Worm (Caenorhabditis elegans) whole organism, midembryonic: ENCODE data around the gene srx-20.

ENCODE experiments used
- T22C8.4 ChIP-seq: fragments of 200-800 bp; sonication (Bioruptor generic); IDR thresholded peaks from 2 replicates; pipeline ENCODE4 v1.3.6; 2022; ENCODE audit warnings: missing genetic modification characterization, missing compliant biosample characterization
- cog-1 ChIP-seq: sonication (generic microtip); optimal IDR thresholded peaks from 2 replicates; lab custom pipeline; 2016; ENCODE audit warnings: missing genetic modification characterization, missing compliant biosample characterization
- flt-1 ChIP-seq: fragments of 200-800 bp; sonication (Bioruptor generic); IDR thresholded peaks from 2 replicates; pipeline ENCODE4 v1.3.6; 2022; ENCODE audit warnings: missing genetic modification characterization, missing compliant biosample characterization
- klf-2 ChIP-seq: fragments of 200-800 bp; sonication (Bioruptor generic); conservative IDR thresholded peaks from 2 replicates; pipeline ENCODE4 v1.3.6; 2022; ENCODE audit warnings: missing genetic modification reagents, missing genetic modification characterization, missing compliant biosample characterization
- med-1 ChIP-seq: sonication (generic microtip); optimal IDR thresholded peaks from 2 replicates; lab custom pipeline; 2017; ENCODE audit warnings: missing genetic modification characterization, mild to moderate bottlenecking, missing compliant biosample characterization, antibody characterized with exemption, missing genetic modification reagents; ENCODE audit not compliant: insufficient read depth
- ref-1 ChIP-seq: fragments of 200-800 bp; sonication (Bioruptor generic); conservative IDR thresholded peaks from 2 replicates; pipeline ENCODE4 v1.3.6; 2022; ENCODE audit warnings: missing genetic modification reagents, missing genetic modification characterization, missing compliant biosample characterization
- tab-1 ChIP-seq: fragments of 200-800 bp; sonication (Bioruptor generic); IDR thresholded peaks from 2 replicates; pipeline ENCODE4 v1.3.6; 2022; ENCODE audit warnings: missing genetic modification characterization, missing compliant biosample characterization
- ztf-23 ChIP-seq: fragments of 200-800 bp; sonication (Bioruptor generic); IDR thresholded peaks from 2 replicates; pipeline ENCODE4 v1.3.6; 2022; ENCODE audit warnings: missing genetic modification reagents, missing genetic modification characterization, missing compliant biosample characterization
- ztf-29 ChIP-seq: fragments of 200-800 bp; sonication (Bioruptor generic); IDR thresholded peaks from 2 replicates; pipeline ENCODE4 v1.3.6; 2022; ENCODE audit warnings: missing genetic modification reagents, missing genetic modification characterization, missing compliant biosample characterization

The srx-20 gene

ce11 chrIV:6880415-6880814 lies 12.5 kb downstream of the srx-20 start:
- TF ChIP-seq ztf-23 (GFP tag; lab: Robert Waterston, UW) (no peak), flt-1 (GFP tag; lab: Robert Waterston, UW) (no peak)

ce11 chrIV:6881183-6881582 lies 13.3 kb downstream of the srx-20 start:
- TF ChIP-seq T22C8.4 (GFP tag; lab: Robert Waterston, UW) (no peak), med-1 (no peak), ztf-23 (GFP tag; lab: Robert Waterston, UW) (no peak), flt-1 (GFP tag; lab: Robert Waterston, UW) (no peak), cog-1 (tag; lab: Kevin White, UChicago) (no peak), ztf-29 (GFP tag; lab: Robert Waterston, UW) (no peak), klf-2 (GFP tag; lab: Robert Waterston, UW) (no peak), tab-1 (GFP tag; lab: Robert Waterston, UW) (no peak)

- no peak for TF ChIP-seq tab-1 (GFP tag; lab: Robert Waterston, UW)
- no peak for TF ChIP-seq ztf-29 (GFP tag; lab: Robert Waterston, UW)
- TF ChIP-seq T22C8.4 (GFP tag; lab: Robert Waterston, UW): no peak
- no peak for TF ChIP-seq flt-1 (GFP tag; lab: Robert Waterston, UW)
- TF ChIP-seq ztf-23 (GFP tag; lab: Robert Waterston, UW): no peak
- no peak for TF ChIP-seq ref-1 (GFP tag; lab: Robert Waterston, UW)
- TF ChIP-seq klf-2 (GFP tag; lab: Robert Waterston, UW): no peak
- no peak for TF ChIP-seq med-1
- TF ChIP-seq cog-1 (tag; lab: Kevin White, UChicago): no peak
Observed at ce11 chrIV:6883342-6883741, 15.5 kb downstream of the srx-20 start, which contains the start of gene tre-2. Gene tre-2, minus strand, starts transcription at chrIV:6883442.

ce11 chrIV:6887601-6888099 lies 19.8 kb downstream of the srx-20 start, which contains the start of the genes T05A12.3 and T05A12.4:
Gene T05A12.3, minus strand, starts transcription at chrIV:6887651.
Gene T05A12.4, plus strand, starts transcription at chrIV:6887948.
- no peak for TF ChIP-seq tab-1 (GFP tag; lab: Robert Waterston, UW)
- no peak for TF ChIP-seq ztf-23 (GFP tag; lab: Robert Waterston, UW)
- TF ChIP-seq T22C8.4 (GFP tag; lab: Robert Waterston, UW): no peak
- no peak for TF ChIP-seq cog-1 (tag; lab: Kevin White, UChicago)
- TF ChIP-seq ref-1 (GFP tag; lab: Robert Waterston, UW): no peak
- no peak for TF ChIP-seq flt-1 (GFP tag; lab: Robert Waterston, UW)
- TF ChIP-seq klf-2 (GFP tag; lab: Robert Waterston, UW): no peak
- no peak for TF ChIP-seq med-1
- no peak for TF ChIP-seq ztf-29 (GFP tag; lab: Robert Waterston, UW)

ce11 chrIV:6903575-6903974 lies 35.7 kb downstream of the srx-20 start, which contains the start of gene T22D1.5:
Gene T22D1.5, plus strand, starts transcription at chrIV:6903950.
- no peak for TF ChIP-seq ztf-23 (GFP tag; lab: Robert Waterston, UW)
- no peak for TF ChIP-seq tab-1 (GFP tag; lab: Robert Waterston, UW)
- TF ChIP-seq cog-1 (tag; lab: Kevin White, UChicago): no peak
- no peak for TF ChIP-seq klf-2 (GFP tag; lab: Robert Waterston, UW)
- no peak for TF ChIP-seq T22C8.4 (GFP tag; lab: Robert Waterston, UW)
- TF ChIP-seq med-1: no peak
- no peak for TF ChIP-seq ztf-29 (GFP tag; lab: Robert Waterston, UW)
- TF ChIP-seq ref-1 (GFP tag; lab: Robert Waterston, UW): no peak
- no peak for TF ChIP-seq flt-1 (GFP tag; lab: Robert Waterston, UW)

- TF ChIP-seq cog-1 (tag; lab: Kevin White, UChicago) (no peak), tab-1 (GFP tag; lab: Robert Waterston, UW) (no peak), ref-1 (GFP tag; lab: Robert Waterston, UW) (no peak), ztf-29 (GFP tag; lab: Robert Waterston, UW) (no peak)
Observed at ce11 chrIV:6904606-6905005, 36.7 kb downstream of the srx-20 start.

- no peak for TF ChIP-seq T22C8.4 (GFP tag; lab: Robert Waterston, UW)
- no peak for TF ChIP-seq flt-1 (GFP tag; lab: Robert Waterston, UW)
- no peak for TF ChIP-seq med-1
- TF ChIP-seq ztf-23 (GFP tag; lab: Robert Waterston, UW): no peak
- no peak for TF ChIP-seq tab-1 (GFP tag; lab: Robert Waterston, UW)
- no peak for TF ChIP-seq ztf-29 (GFP tag; lab: Robert Waterston, UW)
- no peak for TF ChIP-seq ref-1 (GFP tag; lab: Robert Waterston, UW)
- no peak for TF ChIP-seq klf-2 (GFP tag; lab: Robert Waterston, UW)
- no peak for TF ChIP-seq cog-1 (tag; lab: Kevin White, UChicago)
Observed at ce11 chrIV:6905428-6905827, 37.5 kb downstream of the srx-20 start.

- TF ChIP-seq klf-2 (GFP tag; lab: Robert Waterston, UW) (no peak), ref-1 (GFP tag; lab: Robert Waterston, UW) (no peak), cog-1 (tag; lab: Kevin White, UChicago) (no peak), T22C8.4 (GFP tag; lab: Robert Waterston, UW) (no peak), med-1 (no peak), ztf-29 (GFP tag; lab: Robert Waterston, UW) (no peak), tab-1 (GFP tag; lab: Robert Waterston, UW) (no peak), ztf-23 (GFP tag; lab: Robert Waterston, UW) (no peak), flt-1 (GFP tag; lab: Robert Waterston, UW) (no peak)
Observed at ce11 chrIV:6905947-6906489, 38.1 kb downstream of the srx-20 start, which contains the start of the genes T22D1.17 and T22D1.8. Gene T22D1.17, plus strand, starts transcription at chrIV:6905997. Gene T22D1.8, minus strand, starts transcription at chrIV:6906348.

- TF ChIP-seq ref-1 (GFP tag; lab: Robert Waterston, UW): no peak
- TF ChIP-seq T22C8.4 (GFP tag; lab: Robert Waterston, UW): no peak
- no peak for TF ChIP-seq ztf-23 (GFP tag; lab: Robert Waterston, UW)
- TF ChIP-seq tab-1 (GFP tag; lab: Robert Waterston, UW): no peak
- TF ChIP-seq ztf-29 (GFP tag; lab: Robert Waterston, UW): no peak
- no peak for TF ChIP-seq med-1
- no peak for TF ChIP-seq klf-2 (GFP tag; lab: Robert Waterston, UW)
- no peak for TF ChIP-seq cog-1 (tag; lab: Kevin White, UChicago)
- no peak for TF ChIP-seq flt-1 (GFP tag; lab: Robert Waterston, UW)
Observed at ce11 chrIV:6907487-6907886, 39.6 kb downstream of the srx-20 start.
